Worm (Caenorhabditis elegans): ENCODE results near the gene R04B3.1.

DNA sequence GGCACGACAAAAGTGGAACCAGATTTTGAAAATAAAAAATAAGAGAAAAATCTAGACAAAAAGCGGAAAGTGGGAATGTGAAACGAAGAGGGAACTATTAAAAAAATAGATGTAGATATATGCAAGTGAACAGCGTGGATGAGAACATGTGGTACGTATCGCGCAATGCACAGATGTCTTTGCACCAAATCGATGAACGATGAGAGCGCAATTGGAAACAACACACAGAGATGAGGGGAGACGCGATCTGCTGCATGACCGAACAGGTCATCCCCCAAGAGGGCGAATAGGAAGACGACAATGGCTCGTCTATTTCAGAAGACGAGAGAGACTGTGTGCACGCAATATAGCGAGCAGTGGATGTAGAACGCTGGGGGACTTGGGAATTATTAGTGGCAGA lies 18.5 kb downstream of the R04B3.1 start:
- TF ChIP-seq dao-5 (tag; optimal IDR thresholded peaks at IDR 0.05), result no peak
- TF ChIP-seq W03F9.2 (tag; optimal IDR thresholded peaks at IDR 0.05), result no peak

Measured in whole organism, L4/young adult.